Worm (Caenorhabditis elegans) whole organism, L4 larva: ENCODE results near the gene ZC443.7.

Experiments used
- ceh-82 ChIP-seq: sonication (generic microtip); optimal IDR thresholded peaks from 2 replicates; lab custom pipeline; 2017; ENCODE audit warnings: missing biosample characterization, missing genetic modification characterization
- daf-12 ChIP-seq: fragments of 150-350 bp; optimal IDR thresholded peaks from 2 replicates; lab custom pipeline; 2014; ENCODE audit warnings: missing biosample characterization, missing genetic modification reagents, missing genetic modification characterization

ce11 chrV:12809876-12810275 is 3.6 kb downstream of the ZC443.7 start, which contains the start of gene ZC443.1:
- no peak for TF ChIP-seq daf-12 (tag; lab: Kevin White, UChicago)
- no peak for TF ChIP-seq ceh-82
